Worm (Caenorhabditis elegans): ENCODE data around the gene ptr-20.

DNA sequence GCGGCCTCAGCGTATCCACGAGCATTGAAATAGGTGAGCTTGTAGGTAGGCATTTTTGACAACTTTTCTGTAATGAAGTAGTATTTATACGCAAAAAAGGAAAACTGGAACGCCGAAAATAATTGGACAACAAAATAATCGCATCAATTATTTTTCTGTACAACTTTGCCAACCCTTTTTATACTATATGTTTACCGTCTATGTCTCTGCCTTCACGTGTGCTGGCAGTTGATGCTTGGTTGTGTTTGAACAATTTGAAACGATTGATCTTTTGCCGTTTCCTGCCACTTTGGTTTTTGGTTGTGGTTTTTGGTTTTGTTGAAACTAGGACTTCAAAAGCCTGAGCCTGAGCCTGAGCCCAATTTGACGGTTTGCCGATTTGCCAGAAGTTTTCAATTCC, 9.4 kb downstream of the ptr-20 start, which contains the start of gene gst-28:
- TF ChIP-seq nhr-237 (tag; optimal IDR thresholded peaks at IDR 0.05) (no peak), lsy-2 (tag; optimal IDR thresholded peaks at IDR 0.05) (no peak), unc-62 (GFP tag; optimal IDR thresholded peaks at IDR 0.05) (no peak), elt-1 (tag; optimal IDR thresholded peaks at IDR 0.05; ENCODE audit: borderline replicate concordance, insufficient read depth) (no peak), lin-13 (tag; optimal IDR thresholded peaks at IDR 0.05) (no peak)

Data from whole organism, mixed stage, embryonic.